Worm (Caenorhabditis elegans): ENCODE data around the gene K06G5.3.

DNA sequence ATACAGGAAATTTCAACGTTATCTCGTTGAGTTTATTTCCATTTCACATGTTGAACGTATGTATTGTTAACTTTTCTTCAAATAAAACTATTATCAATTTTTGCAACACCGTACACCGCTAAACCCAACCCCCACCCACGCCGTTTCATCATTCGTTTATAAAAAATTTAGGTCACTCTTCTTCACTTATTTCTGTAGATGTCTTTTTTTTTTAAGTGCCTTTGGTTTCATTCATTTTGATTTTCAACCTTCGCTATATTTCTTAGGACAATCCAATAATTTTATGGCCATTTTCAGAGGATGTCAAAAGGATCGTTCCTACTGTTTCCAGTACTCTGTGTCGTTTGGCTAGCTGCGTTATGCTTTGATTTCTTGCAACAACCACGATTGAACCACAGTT is 42.9 kb downstream of the K06G5.3 start, which contains the start of gene C37E2.3:
- no peak for TF ChIP-seq hsf-1 (GFP tag; IDR thresholded peaks at IDR 0.05)
- no peak for TF ChIP-seq dox-1 (GFP tag; IDR thresholded peaks at IDR 0.05)
- TF ChIP-seq let-526 (GFP tag; IDR thresholded peaks at IDR 0.05), result no peak
- no peak for TF ChIP-seq F55B11.4 (tag; optimal IDR thresholded peaks at IDR 0.05; ENCODE audit: borderline replicate concordance, insufficient read depth)
- TF ChIP-seq hlh-26 (GFP tag; conservative IDR thresholded peaks at IDR 0.05), result no peak
- no peak for TF ChIP-seq rcor-1 (GFP tag; IDR thresholded peaks at IDR 0.05)
- no peak for TF ChIP-seq F49E8.2 (tag; optimal IDR thresholded peaks at IDR 0.05; ENCODE audit: insufficient read depth)
- TF ChIP-seq lin-26 (GFP tag; IDR thresholded peaks at IDR 0.05), result no peak
- no peak for TF ChIP-seq ztf-6 (GFP tag; IDR thresholded peaks at IDR 0.05)
- TF ChIP-seq ccch-3 (GFP tag; optimal IDR thresholded peaks at IDR 0.05), result no peak

All from whole organism, young adult.